Worm (Caenorhabditis elegans): ENCODE results near the gene sas-7.
"Not testable (repeated sequence)": the region's sequence is repeated elsewhere in the genome, so short reads cannot be mapped to it uniquely, and the experiment has no call there.

DNA sequence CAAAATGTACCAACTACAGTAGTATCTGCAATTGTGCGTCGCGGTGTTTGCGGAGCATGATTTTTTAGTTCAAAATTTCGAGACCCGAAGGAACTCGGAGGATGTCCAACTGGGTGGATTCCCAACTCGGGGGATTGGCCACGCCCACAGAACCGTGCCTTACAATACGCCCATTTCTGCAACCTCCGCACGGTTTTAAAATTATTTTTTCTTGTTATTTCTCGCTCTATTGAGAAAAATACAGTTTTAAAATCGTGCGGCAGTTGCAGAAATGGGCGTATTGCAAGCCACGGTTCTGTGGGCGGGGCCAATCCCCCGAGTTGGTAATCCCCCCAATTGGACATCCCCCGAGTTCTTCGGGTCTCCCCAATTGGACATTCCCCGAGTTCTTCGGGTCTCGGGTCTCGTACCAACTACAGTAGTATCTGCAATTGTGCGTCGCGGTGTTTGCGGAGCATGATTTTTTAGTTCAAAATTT is 552 bp upstream of the sas-7 start:
- TF ChIP-seq snpc-4 (tag; optimal IDR thresholded peaks at IDR 0.05); unc-62 (GFP tag; optimal IDR thresholded peaks at IDR 0.05); nhr-76 (tag; optimal IDR thresholded peaks at IDR 0.05); nhr-237 (tag; optimal IDR thresholded peaks at IDR 0.05); nhr-12 (tag; optimal IDR thresholded peaks at IDR 0.05); mab-5 (tag; optimal IDR thresholded peaks at IDR 0.05); hlh-1 (tag; optimal IDR thresholded peaks at IDR 0.05); blmp-1 (tag; optimal IDR thresholded peaks at IDR 0.05); unc-39 (tag; optimal IDR thresholded peaks at IDR 0.05); lin-13 (tag; optimal IDR thresholded peaks at IDR 0.05); elt-1 (tag; optimal IDR thresholded peaks at IDR 0.05; ENCODE audit: borderline replicate concordance, insufficient read depth); unc-120 (tag; optimal IDR thresholded peaks at IDR 0.05; ENCODE audit: poor library complexity, severe bottlenecking); ztf-11 (tag; optimal IDR thresholded peaks at IDR 0.05); ces-1 (GFP tag; optimal IDR thresholded peaks at IDR 0.05): not testable (repeated sequence)
